Worm (Caenorhabditis elegans): ENCODE measurements around the gene dyn-1.
A peak's percentile ranks its signal among the peaks of the same experiment; 100 is the strongest.

ce11 chrX:15567986-15568940, at the start of gene dyn-1:
- peak; percentile 47 for TF ChIP-seq C34F6.9 (tag; optimal IDR thresholded peaks at IDR 0.05)
- no peak for TF ChIP-seq ama-1 (optimal IDR thresholded peaks at IDR 0.05)
- TF ChIP-seq nhr-11 (tag; optimal IDR thresholded peaks at IDR 0.05): no peak
- TF ChIP-seq elt-1 (tag; optimal IDR thresholded peaks at IDR 0.05): no peak
- TF ChIP-seq lin-13 (GFP tag; optimal IDR thresholded peaks at IDR 0.05): peak; percentile 61
- TF ChIP-seq nhr-77 (tag; optimal IDR thresholded peaks at IDR 0.05): no peak

Measured in whole organism, L2 larva.